Fruit fly (Drosophila melanogaster) whole organism, embryonic: ENCODE results near the gene CG4660.
A peak's percentile ranks its signal among the peaks of the same experiment; 100 is the strongest.

ENCODE experiments used
- Atf6 ChIP-seq: fragments of 200-800 bp; sonication (Bioruptor generic); IDR thresholded peaks from 2 replicates; pipeline ENCODE4 v1.3.6; 2022; ENCODE audit warnings: missing biosample characterization, missing genetic modification characterization
- BtbVII ChIP-seq: fragments of 200-800 bp; sonication (Bioruptor generic); optimal IDR thresholded peaks from 3 replicates; lab custom pipeline; 2017; ENCODE audit warnings: missing biosample characterization, mild to moderate bottlenecking, missing genetic modification characterization
- CG10979 ChIP-seq: fragments of 200-800 bp; sonication (Bioruptor generic); optimal IDR thresholded peaks from 2 replicates; lab custom pipeline; 2018; ENCODE audit warnings: missing biosample characterization, mild to moderate bottlenecking, missing genetic modification characterization, moderate library complexity
- CG12299 ChIP-seq: fragments of 200-800 bp; sonication (Bioruptor generic); optimal IDR thresholded peaks from 2 replicates; lab custom pipeline; 2018; ENCODE audit warnings: missing biosample characterization, mild to moderate bottlenecking, missing genetic modification characterization
- CG12391 ChIP-seq: fragments of 200-800 bp; sonication (Bioruptor generic); optimal IDR thresholded peaks from 3 replicates; lab custom pipeline; 2018; ENCODE audit warnings: missing biosample characterization, mild to moderate bottlenecking, missing genetic modification characterization, moderate library complexity
- CG13296 ChIP-seq: fragments of 200-800 bp; sonication (Bioruptor generic); optimal IDR thresholded peaks from 3 replicates; lab custom pipeline; 2018; ENCODE audit warnings: missing biosample characterization, mild to moderate bottlenecking, missing genetic modification characterization
- CG13775 ChIP-seq: fragments of 200-800 bp; sonication (Bioruptor generic); optimal IDR thresholded peaks from 3 replicates; lab custom pipeline; 2017; ENCODE audit warnings: missing biosample characterization, mild to moderate bottlenecking, missing genetic modification characterization
- CG1647 ChIP-seq: fragments of 200-800 bp; sonication (Bioruptor generic); optimal IDR thresholded peaks from 3 replicates; lab custom pipeline; 2016; ENCODE audit warnings: missing biosample characterization, missing genetic modification characterization
- CG16815 ChIP-seq: fragments of 200-800 bp; sonication (Bioruptor generic); optimal IDR thresholded peaks from 3 replicates; lab custom pipeline; 2017; ENCODE audit warnings: missing biosample characterization, mild to moderate bottlenecking, missing genetic modification characterization
- CG17328 ChIP-seq: fragments of 200-800 bp; sonication (Bioruptor generic); IDR thresholded peaks from 2 replicates; pipeline ENCODE4 v1.3.6; 2022; ENCODE audit warnings: missing biosample characterization, missing genetic modification characterization
- CG30403 ChIP-seq: fragments of 200-800 bp; sonication (Bioruptor generic); optimal IDR thresholded peaks from 3 replicates; lab custom pipeline; 2016; ENCODE audit warnings: missing biosample characterization, missing genetic modification characterization
- CG3281 ChIP-seq: fragments of 200-800 bp; sonication (Bioruptor generic); optimal IDR thresholded peaks from 3 replicates; lab custom pipeline; 2017; ENCODE audit warnings: missing biosample characterization, mild to moderate bottlenecking, missing genetic modification characterization
- CG34422 ChIP-seq: fragments of 200-800 bp; sonication (Bioruptor generic); IDR thresholded peaks from 3 replicates; pipeline ENCODE4 v1.3.6; 2022; ENCODE audit warnings: missing biosample characterization, missing genetic modification characterization
- CG5180 ChIP-seq: fragments of 200-800 bp; sonication (Bioruptor generic); optimal IDR thresholded peaks from 3 replicates; lab custom pipeline; 2017; ENCODE audit warnings: missing biosample characterization, missing genetic modification characterization, mild to moderate bottlenecking, moderate library complexity, missing genetic modification reagents
- CG7839 ChIP-seq: fragments of 200-800 bp; sonication (Bioruptor generic); optimal IDR thresholded peaks from 3 replicates; lab custom pipeline; 2018; ENCODE audit warnings: missing biosample characterization, mild to moderate bottlenecking, missing genetic modification characterization, moderate library complexity
- CG8765 ChIP-seq: fragments of 200-800 bp; sonication (Bioruptor generic); IDR thresholded peaks from 2 replicates; pipeline ENCODE4 v1.3.6; 2022; ENCODE audit warnings: missing biosample characterization, missing genetic modification characterization
- CG9817 ChIP-seq: fragments of 200-800 bp; sonication (Bioruptor generic); optimal IDR thresholded peaks from 2 replicates; lab custom pipeline; 2018; ENCODE audit warnings: missing biosample characterization, mild to moderate bottlenecking, missing genetic modification characterization, moderate library complexity
- Dref ChIP-seq: fragments of 200-800 bp; sonication (Bioruptor generic); IDR thresholded peaks from 2 replicates; pipeline ENCODE4 v1.3.6; 2022; ENCODE audit warnings: missing biosample characterization, missing genetic modification characterization
- E2f2 ChIP-seq: fragments of 200-800 bp; sonication (Bioruptor generic); IDR thresholded peaks from 2 replicates; pipeline ENCODE4 v1.3.6; 2022; ENCODE audit warnings: missing biosample characterization, missing genetic modification characterization
- Elba2 ChIP-seq: fragments of 200-800 bp; sonication (Bioruptor generic); optimal IDR thresholded peaks from 3 replicates; lab custom pipeline; 2016; ENCODE audit warnings: missing biosample characterization, missing genetic modification characterization
- Fer3 ChIP-seq: fragments of 200-800 bp; sonication (Bioruptor generic); optimal IDR thresholded peaks from 2 replicates; lab custom pipeline; 2018; ENCODE audit warnings: missing biosample characterization, mild to moderate bottlenecking, missing genetic modification characterization, moderate library complexity
- H2.0 ChIP-seq: fragments of 200-800 bp; sonication (Bioruptor generic); IDR thresholded peaks from 2 replicates; pipeline ENCODE4 v1.3.6; 2022; ENCODE audit warnings: missing biosample characterization, missing genetic modification characterization
- Hey ChIP-seq: fragments of 200-800 bp; sonication (Bioruptor generic); optimal IDR thresholded peaks from 3 replicates; lab custom pipeline; 2018; ENCODE audit warnings: missing biosample characterization, mild to moderate bottlenecking, missing genetic modification characterization
- Hsf ChIP-seq: fragments of 200-800 bp; sonication (Bioruptor generic); optimal IDR thresholded peaks from 3 replicates; lab custom pipeline; 2016; ENCODE audit warnings: missing biosample characterization, missing genetic modification characterization
- Lhr ChIP-seq: fragments of 200-800 bp; sonication (Bioruptor generic); optimal IDR thresholded peaks from 3 replicates; lab custom pipeline; 2017; ENCODE audit warnings: mild to moderate bottlenecking, missing biosample characterization, missing genetic modification reagents, missing genetic modification characterization
- NK7.1 ChIP-seq: fragments of 200-800 bp; sonication (Bioruptor generic); optimal IDR thresholded peaks from 3 replicates; lab custom pipeline; 2016; ENCODE audit warnings: missing biosample characterization, missing genetic modification characterization
- Poxn ChIP-seq: fragments of 200-800 bp; sonication (Bioruptor generic); IDR thresholded peaks from 2 replicates; pipeline ENCODE4 v1.3.6; 2022; ENCODE audit warnings: missing biosample characterization, missing genetic modification characterization
- Side ChIP-seq: fragments of 200-800 bp; sonication (Bioruptor generic); optimal IDR thresholded peaks from 2 replicates; lab custom pipeline; 2016; ENCODE audit warnings: missing biosample characterization, missing genetic modification characterization
- Sry-δ ChIP-seq: fragments of 200-800 bp; sonication (Bioruptor generic); optimal IDR thresholded peaks from 2 replicates; lab custom pipeline; 2016; ENCODE audit warnings: missing biosample characterization, missing genetic modification characterization
- aop ChIP-seq: fragments of 200-800 bp; sonication (Bioruptor generic); IDR thresholded peaks from 2 replicates; pipeline ENCODE4 v1.3.6; 2022; ENCODE audit warnings: missing biosample characterization, missing genetic modification characterization
- ase ChIP-seq: fragments of 200-800 bp; sonication (Bioruptor generic); IDR thresholded peaks from 3 replicates; pipeline ENCODE4 v1.3.6; 2022; ENCODE audit warnings: missing biosample characterization, missing genetic modification characterization
- ci ChIP-seq: fragments of 200-800 bp; sonication (Bioruptor generic); IDR thresholded peaks from 3 replicates; pipeline ENCODE4 v1.3.6; 2022; ENCODE audit warnings: missing biosample characterization, missing genetic modification characterization
- crol ChIP-seq: fragments of 200-800 bp; sonication (Bioruptor generic); IDR thresholded peaks from 2 replicates; pipeline ENCODE4 v1.3.6; 2022; ENCODE audit warnings: missing biosample characterization, missing genetic modification characterization
- danr ChIP-seq: fragments of 200-800 bp; sonication (Bioruptor generic); IDR thresholded peaks from 2 replicates; pipeline ENCODE4 v1.3.6; 2022; ENCODE audit warnings: missing biosample characterization, missing genetic modification characterization
- fd96Cb ChIP-seq: fragments of 200-800 bp; sonication (Bioruptor generic); optimal IDR thresholded peaks from 2 replicates; lab custom pipeline; 2018; ENCODE audit warnings: missing biosample characterization, mild to moderate bottlenecking, missing genetic modification characterization, moderate library complexity
- gce ChIP-seq: fragments of 200-800 bp; sonication (Bioruptor generic); IDR thresholded peaks from 3 replicates; pipeline ENCODE4 v1.3.6; 2022; ENCODE audit warnings: missing biosample characterization, missing genetic modification characterization
- hth ChIP-seq: fragments of >200 bp; optimal IDR thresholded peaks from 2 replicates; lab custom pipeline; 2017; ENCODE audit warnings: inconsistent platforms
- kah ChIP-seq: fragments of 200-800 bp; sonication (Bioruptor generic); optimal IDR thresholded peaks from 2 replicates; lab custom pipeline; 2018; ENCODE audit warnings: missing biosample characterization, mild to moderate bottlenecking, missing genetic modification characterization
- lov ChIP-seq, 2 experiments: fragments of 200-800 bp in 1 of 2; fragments of >200 bp in 1 of 2; sonication (Bioruptor generic) in 1 of 2; IDR thresholded peaks in 1 of 2; optimal IDR thresholded peaks in 1 of 2; 2 replicates in 1 of 2; 3 replicates in 1 of 2; pipeline versions ENCODE4 v1.3.6 to Lab custom; 2017 to 2022; ENCODE audit warnings: missing biosample characterization in 1 of 2, missing genetic modification characterization in 1 of 2
- nerfin-1 ChIP-seq: fragments of 200-800 bp; sonication (Bioruptor generic); optimal IDR thresholded peaks from 3 replicates; lab custom pipeline; 2019; ENCODE audit warnings: missing biosample characterization, mild to moderate bottlenecking, missing genetic modification characterization, moderate library complexity
- org-1 ChIP-seq: fragments of 200-800 bp; sonication (Bioruptor generic); optimal IDR thresholded peaks from 2 replicates; lab custom pipeline; 2017; ENCODE audit warnings: missing biosample characterization, missing genetic modification characterization
- peb ChIP-seq: fragments of 200-800 bp; sonication (Bioruptor generic); IDR thresholded peaks from 2 replicates; pipeline ENCODE4 v1.3.6; 2022; ENCODE audit warnings: missing biosample characterization, missing genetic modification characterization
- pho ChIP-seq: fragments of 200-800 bp; sonication (Bioruptor generic); optimal IDR thresholded peaks from 2 replicates; lab custom pipeline; 2016; ENCODE audit warnings: missing biosample characterization, missing genetic modification characterization
- row ChIP-seq: fragments of 200-800 bp; sonication (Bioruptor generic); IDR thresholded peaks from 3 replicates; pipeline ENCODE4 v1.3.6; 2022; ENCODE audit warnings: missing biosample characterization, missing genetic modification characterization
- scrt ChIP-seq: fragments of 200-800 bp; sonication (Bioruptor generic); optimal IDR thresholded peaks from 2 replicates; lab custom pipeline; 2018; ENCODE audit warnings: missing biosample characterization, mild to moderate bottlenecking, missing genetic modification characterization, moderate library complexity
- sob ChIP-seq: fragments of 200-800 bp; sonication (Bioruptor generic); IDR thresholded peaks from 2 replicates; pipeline ENCODE4 v1.3.6; 2022; ENCODE audit warnings: missing biosample characterization, missing genetic modification characterization
- sug ChIP-seq: fragments of 200-800 bp; optimal IDR thresholded peaks from 2 replicates; lab custom pipeline; 2019; ENCODE audit warnings: missing biosample characterization, mild to moderate bottlenecking, missing genetic modification characterization, moderate library complexity
- wor ChIP-seq: fragments of 200-800 bp; sonication (Bioruptor generic); IDR thresholded peaks from 2 replicates; pipeline ENCODE4 v1.3.6; 2022; ENCODE audit warnings: missing biosample characterization, missing genetic modification characterization
- zfh2 ChIP-seq: fragments of 200-800 bp; sonication (Bioruptor generic); optimal IDR thresholded peaks from 2 replicates; lab custom pipeline; 2016; ENCODE audit warnings: missing biosample characterization, missing genetic modification characterization

CG4660 gene

dm6 chrX:6090809-6091667 lies 9.9 kb upstream of the CG4660 start, which contains the start of the genes Nep1 and Mipp2 (continued):
- TF ChIP-seq CG12391 (peak; percentile 38), sob (peak; percentile 51; the same call in 1 of the 2 replicates), CG5180 (no peak), peb (no peak), wor (GFP tag; lab: Robert Waterston, UW) (0 out of 2 replicates have a peak, but pooled peaks have one; percentile 10), Hsf (peak; percentile 2), nerfin-1 (no peak), zfh2 (peak; percentile 20), CG13775 (GFP tag; lab: Kevin White, UChicago) (peak; percentile 33), Poxn (GFP tag; lab: Robert Waterston, UW) (no peak), H2.0 (peak; percentile 18; the same call in 1 of the 2 replicates), CG13296 (peak; percentile 2), BtbVII (GFP tag; lab: Kevin White, UChicago) (peak; percentile 17), danr (GFP tag; lab: Robert Waterston, UW) (peak; percentile 13; the same call in 1 of the 2 replicates), hth (no peak), Atf6 (GFP tag; lab: Robert Waterston, UW) (peak; percentile 47), Lhr (GFP tag; lab: Kevin White, UChicago) (no peak), CG10979 (tag; lab: Kevin White, UChicago) (no peak), CG12299 (tag; lab: Kevin White, UChicago) (peak; percentile 10), Fer3 (tag; lab: Kevin White, UChicago) (peak; percentile 46), Elba2 (GFP tag; lab: Kevin White, UChicago) (no peak), CG7839 (tag; lab: Kevin White, UChicago) (peak; percentile 64), E2f2 (peak; percentile 80), lov (optimal IDR thresholded peaks at IDR 0.05; lab: Kevin White, UChicago) (no peak), lov (GFP tag; IDR thresholded peaks at IDR 0.05; lab: Robert Waterston, UW) (no peak), CG16815 (GFP tag; lab: Kevin White, UChicago) (no peak), CG17328 (GFP tag; lab: Robert Waterston, UW) (peak; percentile 25; the same call in 1 of the 2 replicates), NK7.1 (GFP tag; lab: Kevin White, UChicago) (no peak), aop (GFP tag; lab: Robert Waterston, UW) (no peak), CG3281 (GFP tag; lab: Kevin White, UChicago) (peak; percentile 16), CG30403 (GFP tag; lab: Kevin White, UChicago) (peak; percentile 34), CG9817 (peak; percentile 35), ci (peak; percentile 67), CG8765 (GFP tag; lab: Robert Waterston, UW) (peak; percentile 51), crol (GFP tag; lab: Robert Waterston, UW) (no peak), pho (GFP tag; lab: Kevin White, UChicago) (peak; percentile 19), Sry-δ (GFP tag; lab: Kevin White, UChicago) (peak; percentile 18), scrt (peak; percentile 44), sug (tag; lab: Kevin White, UChicago) (peak; percentile 8), org-1 (GFP tag; lab: Kevin White, UChicago) (no peak), Hey (tag; lab: Kevin White, UChicago) (no peak), fd96Cb (peak; percentile 26), Side (GFP tag; lab: Kevin White, UChicago) (peak; percentile 13), CG1647 (GFP tag; lab: Kevin White, UChicago) (no peak), ase (GFP tag; lab: Robert Waterston, UW) (no peak), kah (GFP tag; lab: Kevin White, UChicago) (no peak), row (GFP tag; lab: Robert Waterston, UW) (peak; percentile 89), Dref (GFP tag; lab: Robert Waterston, UW) (peak; percentile 36; the same call in 1 of the 2 replicates), CG34422 (peak; percentile 46; the same call in 1 of the 3 replicates), gce (GFP tag; lab: Robert Waterston, UW) (no peak)
